Worm (Caenorhabditis elegans): ENCODE measurements around the gene F52C12.2.

ce11 chrIV:1923722-1924121, 29.7 kb upstream of the F52C12.2 start, which contains the start of gene denn-4:
- no peak for TF ChIP-seq ztf-6 (GFP tag; IDR thresholded peaks at IDR 0.05)
- TF ChIP-seq somi-1 (GFP tag; optimal IDR thresholded peaks at IDR 0.05) = no peak
- TF ChIP-seq egl-18 (GFP tag; IDR thresholded peaks at IDR 0.05) = no peak
- no peak for TF ChIP-seq pha-4 (tag; optimal IDR thresholded peaks at IDR 0.05)
- TF ChIP-seq tbp1 (GFP tag; optimal IDR thresholded peaks at IDR 0.05) = no peak
- TF ChIP-seq fkh-3 (tag; optimal IDR thresholded peaks at IDR 0.05) = no peak

All from whole organism, young adult.